Fruit fly (Drosophila melanogaster) whole organism, adult: ENCODE results near the gene CG2983.

Experiments
- CG14711 ChIP-seq: fragments of 200-800 bp; sonication (Bioruptor generic); optimal IDR thresholded peaks from 2 replicates; lab custom pipeline; 2018; ENCODE audit warnings: missing biosample characterization, mild to moderate bottlenecking, missing genetic modification characterization, moderate library complexity
- CG7101 ChIP-seq: fragments of 200-800 bp; sonication (Bioruptor generic); optimal IDR thresholded peaks from 2 replicates; lab custom pipeline; 2018; ENCODE audit warnings: missing biosample characterization, mild to moderate bottlenecking, missing genetic modification characterization, moderate library complexity
- Crg-1 ChIP-seq: fragments of 200-800 bp; sonication (Bioruptor generic); optimal IDR thresholded peaks from 2 replicates; lab custom pipeline; 2016; ENCODE audit warnings: missing biosample characterization, missing genetic modification characterization
- ovo ChIP-seq: fragments of 200-800 bp; sonication (Bioruptor generic); optimal IDR thresholded peaks from 2 replicates; lab custom pipeline; 2016; ENCODE audit warnings: missing biosample characterization, missing genetic modification characterization

dm6 chr2L:2897024-2897549 lies 49.7 kb downstream of the CG2983 start:
- no peak for TF ChIP-seq Crg-1 (GFP tag; lab: Kevin White, UChicago)
- TF ChIP-seq CG14711 (tag; lab: Kevin White, UChicago) = peak; percentile 8
- no peak for TF ChIP-seq ovo
- peak; percentile 44 for TF ChIP-seq CG7101 (tag; lab: Kevin White, UChicago)
